Fruit fly (Drosophila melanogaster) whole organism, pupa: ENCODE measurements around the gene TTLL15.

Experiments used
- CG10348 ChIP-seq: fragments of 200-800 bp; sonication (Bioruptor generic); IDR thresholded peaks from 2 replicates; pipeline ENCODE4 v1.3.6; 2022; ENCODE audit warnings: missing biosample characterization, missing genetic modification characterization
- CG12605 ChIP-seq: fragments of 200-800 bp; sonication (Bioruptor generic); IDR thresholded peaks from 2 replicates; pipeline ENCODE4 v1.3.6; 2022; ENCODE audit warnings: missing biosample characterization, missing genetic modification characterization
- CG13204 ChIP-seq: fragments of 200-800 bp; sonication (Bioruptor generic); optimal IDR thresholded peaks from 2 replicates; lab custom pipeline; 2018; ENCODE audit warnings: missing biosample characterization, mild to moderate bottlenecking, missing genetic modification characterization, moderate library complexity
- CG14655 ChIP-seq: fragments of 200-800 bp; sonication (Bioruptor generic); optimal IDR thresholded peaks from 3 replicates; lab custom pipeline; 2017; ENCODE audit warnings: mild to moderate bottlenecking, missing biosample characterization, missing genetic modification reagents, missing genetic modification characterization
- CG15710 ChIP-seq: fragments of 200-800 bp; sonication (Bioruptor generic); optimal IDR thresholded peaks from 2 replicates; lab custom pipeline; 2018; ENCODE audit warnings: missing biosample characterization, mild to moderate bottlenecking, missing genetic modification characterization, moderate library complexity
- CG17806 ChIP-seq: fragments of 200-800 bp; sonication (Bioruptor generic); optimal IDR thresholded peaks from 2 replicates; lab custom pipeline; 2018; ENCODE audit warnings: missing biosample characterization, mild to moderate bottlenecking, missing genetic modification characterization, moderate library complexity
- CG32121 ChIP-seq: fragments of 200-800 bp; sonication (Bioruptor generic); IDR thresholded peaks from 2 replicates; pipeline ENCODE4 v1.3.6; 2022; ENCODE audit warnings: missing biosample characterization, missing genetic modification characterization
- CG34367 ChIP-seq: fragments of 200-800 bp; sonication (Bioruptor generic); optimal IDR thresholded peaks from 2 replicates; lab custom pipeline; 2018; ENCODE audit warnings: missing biosample characterization, mild to moderate bottlenecking, missing genetic modification characterization
- CG4496 ChIP-seq: fragments of 200-800 bp; sonication (Bioruptor generic); IDR thresholded peaks from 3 replicates; pipeline ENCODE4 v1.3.6; 2022; ENCODE audit warnings: missing biosample characterization, missing genetic modification characterization
- CG8159 ChIP-seq: fragments of 200-800 bp; sonication (Bioruptor generic); optimal IDR thresholded peaks from 3 replicates; lab custom pipeline; 2018; ENCODE audit warnings: missing biosample characterization, mild to moderate bottlenecking, missing genetic modification characterization, moderate library complexity
- CG8301 ChIP-seq: fragments of 200-800 bp; sonication (Bioruptor generic); optimal IDR thresholded peaks from 2 replicates; lab custom pipeline; 2018; ENCODE audit warnings: missing biosample characterization, mild to moderate bottlenecking, missing genetic modification characterization
- CG9948 ChIP-seq: fragments of 200-800 bp; sonication (Bioruptor generic); optimal IDR thresholded peaks from 2 replicates; lab custom pipeline; 2018; ENCODE audit warnings: missing biosample characterization, mild to moderate bottlenecking, missing genetic modification characterization, moderate library complexity
- D1 ChIP-seq: fragments of 200-800 bp; sonication (Bioruptor generic); optimal IDR thresholded peaks from 2 replicates; lab custom pipeline; 2018; ENCODE audit warnings: missing biosample characterization, mild to moderate bottlenecking, missing genetic modification characterization, moderate library complexity
- EcR ChIP-seq: fragments of 200-800 bp; sonication (Bioruptor generic); optimal IDR thresholded peaks from 3 replicates; lab custom pipeline; 2019; ENCODE audit warnings: missing biosample characterization, missing genetic modification characterization, mild to moderate bottlenecking, moderate library complexity, missing genetic modification reagents
- Ets98B ChIP-seq: fragments of 200-800 bp; sonication (Bioruptor generic); IDR thresholded peaks from 2 replicates; pipeline ENCODE4 v1.3.6; 2022; ENCODE audit warnings: missing biosample characterization, missing genetic modification characterization
- Pif1A ChIP-seq: fragments of 200-800 bp; sonication (Bioruptor generic); optimal IDR thresholded peaks from 3 replicates; lab custom pipeline; 2016; ENCODE audit warnings: missing biosample characterization, missing genetic modification characterization
- Pif1B ChIP-seq: fragments of 200-800 bp; sonication (Bioruptor generic); optimal IDR thresholded peaks from 3 replicates; lab custom pipeline; 2016; ENCODE audit warnings: missing biosample characterization, missing genetic modification characterization
- Snoo ChIP-seq: fragments of 200-800 bp; sonication (Bioruptor generic); optimal IDR thresholded peaks from 3 replicates; lab custom pipeline; 2017; ENCODE audit warnings: missing biosample characterization, mild to moderate bottlenecking, missing genetic modification characterization, inconsistent platforms
- fd96Ca ChIP-seq: fragments of 200-800 bp; sonication (Bioruptor generic); IDR thresholded peaks from 3 replicates; pipeline ENCODE4 v1.3.6; 2022; ENCODE audit warnings: missing biosample characterization, missing genetic modification characterization
- gl ChIP-seq: fragments of 200-800 bp; sonication (Bioruptor generic); optimal IDR thresholded peaks from 2 replicates; lab custom pipeline; 2018; ENCODE audit warnings: missing biosample characterization, mild to moderate bottlenecking, missing genetic modification characterization
- rn ChIP-seq: fragments of 200-800 bp; sonication (Bioruptor generic); IDR thresholded peaks from 2 replicates; pipeline ENCODE4 v1.3.6; 2022; ENCODE audit warnings: missing biosample characterization, missing genetic modification characterization

TTLL15 gene

DNA sequence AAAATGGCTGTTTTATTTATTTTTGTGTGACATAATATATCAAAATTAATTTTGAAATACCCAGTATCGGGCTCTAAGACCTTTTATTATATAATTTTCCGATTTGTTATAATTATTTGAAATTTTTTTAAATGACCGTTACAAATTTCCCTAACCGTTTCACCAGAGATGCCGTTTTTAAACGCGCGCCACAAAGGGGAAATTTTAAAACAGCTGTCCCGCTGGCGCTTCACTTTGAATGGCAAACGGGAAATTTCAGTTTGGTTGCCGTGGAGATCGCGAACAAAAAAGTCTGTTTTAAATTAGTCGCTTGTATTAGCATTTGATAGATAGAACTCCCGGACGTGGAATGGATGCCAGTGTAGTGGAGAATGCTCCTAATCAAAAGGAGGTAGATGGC lies at the start of gene TTLL15, which contains the start of gene CG14693:
Gene TTLL15 (plus strand): TSS at position 257 of the 400 bp plus-strand sequence.
Gene CG14693 (minus strand): TSS at position 16 of the 400 bp plus-strand sequence.
- TF ChIP-seq CG34367 (tag; lab: Kevin White, UChicago) (no peak), D1 (tag; lab: Kevin White, UChicago) (peak; percentile 27), CG4496 (no peak), Snoo (no peak), CG14655 (GFP tag; lab: Kevin White, UChicago) (no peak)

dm6 chr3R:10767526-10767925 lies 47.6 kb upstream of the TTLL15 start, which contains the start of gene TfIIFbeta:
Gene TfIIFbeta (minus strand): TSS chr3R:10767804.
- no peak for TF ChIP-seq Snoo
- TF ChIP-seq CG17806 (tag; lab: Kevin White, UChicago) = no peak
- TF ChIP-seq EcR = no peak
- no peak for TF ChIP-seq CG4496
- no peak for TF ChIP-seq Pif1A (GFP tag; lab: Kevin White, UChicago)
- TF ChIP-seq CG34367 (tag; lab: Kevin White, UChicago) = no peak
- TF ChIP-seq Ets98B (GFP tag; lab: Robert Waterston, UW) = no peak
- TF ChIP-seq CG15710 (tag; lab: Kevin White, UChicago) = no peak
- TF ChIP-seq CG8301 (tag; lab: Kevin White, UChicago) = no peak
- no peak for TF ChIP-seq CG8159 (tag; lab: Kevin White, UChicago)
- TF ChIP-seq D1 (tag; lab: Kevin White, UChicago) = no peak
- TF ChIP-seq rn (GFP tag; lab: Robert Waterston, UW) = no peak
- no peak for TF ChIP-seq CG10348
- no peak for TF ChIP-seq CG32121 (GFP tag; lab: Robert Waterston, UW)
- no peak for TF ChIP-seq Pif1B (GFP tag; lab: Kevin White, UChicago)
- TF ChIP-seq fd96Ca = no peak
- no peak for TF ChIP-seq CG13204 (GFP tag; lab: Kevin White, UChicago)

DNA sequence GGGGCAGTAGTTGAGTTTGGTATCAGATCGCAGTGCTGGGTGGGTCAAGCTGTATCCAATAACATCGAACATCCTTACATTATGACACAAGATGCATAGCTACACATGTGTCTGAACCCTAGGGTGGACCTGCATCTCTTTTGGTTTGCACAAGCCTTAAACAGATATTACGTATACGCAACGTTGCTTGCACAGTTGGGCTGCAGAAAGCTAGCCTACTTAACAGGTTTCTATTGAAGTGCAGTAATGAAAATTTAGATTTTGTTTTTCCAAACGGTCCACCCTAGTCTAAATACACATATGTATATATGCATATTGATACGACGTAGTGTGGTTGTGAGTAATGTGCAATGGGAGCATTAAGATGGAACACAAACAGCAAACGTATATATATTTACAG lies 39.8 kb upstream of the TTLL15 start:
- TF ChIP-seq CG32121 (GFP tag; lab: Robert Waterston, UW) (peak; percentile 55; the same call in 1 of the 2 replicates), CG9948 (tag; lab: Kevin White, UChicago) (no peak), Ets98B (GFP tag; lab: Robert Waterston, UW) (peak; percentile 65), Pif1B (GFP tag; lab: Kevin White, UChicago) (peak; percentile 51), CG4496 (peak; percentile 88), CG17806 (tag; lab: Kevin White, UChicago) (no peak)

DNA sequence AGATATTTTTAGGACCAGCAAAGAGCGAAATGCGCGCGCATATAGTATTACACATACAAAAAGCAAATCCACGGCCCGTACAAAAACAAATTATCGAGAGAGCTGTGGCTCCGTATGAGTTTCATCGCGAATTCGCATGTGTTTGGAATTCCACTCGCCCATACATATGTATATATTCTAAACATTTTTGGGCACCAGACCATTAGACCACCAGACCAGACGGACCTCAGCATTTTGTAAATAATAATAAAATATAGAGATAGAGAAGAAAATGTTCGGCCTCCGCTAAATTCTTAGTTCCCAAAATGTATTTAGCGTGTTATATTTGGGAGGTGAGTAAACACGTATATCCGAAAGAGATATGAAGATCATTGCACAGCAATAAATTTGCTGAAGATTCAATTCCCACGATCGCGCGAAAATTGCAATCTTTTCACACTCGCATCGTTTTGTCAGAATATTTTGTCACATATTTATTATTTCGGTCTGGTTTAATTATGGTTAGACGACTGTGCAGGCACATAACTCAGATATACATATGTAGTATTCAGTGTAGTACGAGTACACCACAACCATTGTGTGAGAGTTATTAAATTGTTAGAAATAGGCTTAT lies 38.9 kb upstream of the TTLL15 start:
- 0 out of 3 replicates have a peak, but pooled peaks have one; percentile 42 for TF ChIP-seq CG4496
- no peak for TF ChIP-seq CG12605 (GFP tag; lab: Robert Waterston, UW)

DNA sequence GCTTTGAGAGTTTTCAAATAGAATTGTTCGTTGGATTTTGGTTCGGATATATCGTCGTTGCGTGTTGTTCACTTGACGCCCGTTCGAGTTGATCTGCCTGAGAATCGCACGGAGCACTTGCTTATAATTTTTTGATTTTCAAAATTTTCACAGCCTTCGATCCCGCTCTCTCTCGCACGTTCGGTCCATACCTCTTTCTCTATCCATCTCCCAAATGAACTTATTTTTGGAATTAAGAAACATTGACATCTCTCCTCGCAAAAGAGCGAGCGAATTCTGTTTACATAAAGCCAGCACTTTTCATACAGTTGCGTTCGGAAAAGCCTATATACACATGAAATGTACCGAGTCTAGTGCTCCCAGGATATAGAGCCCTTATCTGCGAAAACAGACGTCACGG lies 37.8 kb upstream of the TTLL15 start, which contains the start of the genes CG45076, CG45078 and fau:
Gene CG45076 (minus strand): TSS at position 101 of the 400 bp plus-strand sequence.
Gene CG45078 (minus strand): TSS at position 101 of the 400 bp plus-strand sequence.
Gene fau (minus strand): TSS at position 101 of the 400 bp plus-strand sequence.
- no peak for TF ChIP-seq Ets98B (GFP tag; lab: Robert Waterston, UW)
- no peak for TF ChIP-seq CG15710 (tag; lab: Kevin White, UChicago)
- TF ChIP-seq gl (tag; lab: Kevin White, UChicago) = no peak
- TF ChIP-seq, all 21 proteins: peak for 0

DNA sequence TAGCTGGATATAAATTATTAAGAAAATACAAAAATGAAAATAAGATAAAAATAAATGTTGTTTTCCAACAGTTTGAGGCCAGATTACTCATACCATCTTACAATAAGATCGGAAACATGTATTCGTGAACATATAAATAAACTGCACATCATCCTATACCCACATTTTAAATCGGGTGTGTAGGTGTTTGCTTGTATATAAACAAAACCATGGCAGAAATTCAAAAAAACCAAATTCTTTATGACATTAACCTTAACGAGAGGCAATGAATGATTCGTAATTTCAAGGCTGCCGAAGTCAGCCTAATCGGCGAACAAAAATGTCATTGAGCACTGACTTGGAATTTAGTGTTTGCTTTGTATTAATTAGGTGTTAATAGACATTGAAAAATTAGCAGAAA lies 36.9 kb upstream of the TTLL15 start:
- TF ChIP-seq Pif1A (GFP tag; lab: Kevin White, UChicago) = no peak
- no peak for TF ChIP-seq CG15710 (tag; lab: Kevin White, UChicago)
- TF ChIP-seq CG34367 (tag; lab: Kevin White, UChicago) = no peak
- no peak for TF ChIP-seq CG32121 (GFP tag; lab: Robert Waterston, UW)
- no peak for TF ChIP-seq CG17806 (tag; lab: Kevin White, UChicago)
- TF ChIP-seq fd96Ca = no peak
- TF ChIP-seq CG12605 (GFP tag; lab: Robert Waterston, UW) = no peak

DNA sequence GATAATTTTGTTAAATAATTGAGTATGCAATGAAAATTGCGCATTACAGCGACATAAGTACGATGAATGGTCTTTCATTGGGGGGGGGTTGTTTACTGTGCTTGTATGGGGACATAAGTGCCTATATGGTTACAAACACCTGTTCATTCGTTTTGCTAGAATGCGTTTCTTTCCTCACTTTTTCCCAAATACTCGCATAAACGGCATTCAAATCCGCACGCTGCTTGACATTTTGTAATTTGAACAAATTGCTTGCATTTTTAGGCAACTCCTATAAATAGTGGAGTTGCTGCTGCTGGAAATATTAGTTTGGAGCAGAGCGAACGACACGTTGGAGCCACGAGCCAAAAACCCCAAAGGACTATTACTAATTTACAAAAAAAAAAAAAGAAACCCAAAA lies 35.8 kb upstream of the TTLL15 start, which contains the start of gene Desi:
Gene Desi (plus strand): TSS at position 301 of the 400 bp plus-strand sequence.
- no peak for TF ChIP-seq CG10348
- no peak for TF ChIP-seq D1 (tag; lab: Kevin White, UChicago)
- TF ChIP-seq fd96Ca = no peak
- no peak for TF ChIP-seq CG8301 (tag; lab: Kevin White, UChicago)
- TF ChIP-seq CG14655 (GFP tag; lab: Kevin White, UChicago) = no peak
- no peak for TF ChIP-seq CG17806 (tag; lab: Kevin White, UChicago)
- no peak for TF ChIP-seq CG13204 (GFP tag; lab: Kevin White, UChicago)
- TF ChIP-seq CG4496 = no peak
- no peak for TF ChIP-seq CG12605 (GFP tag; lab: Robert Waterston, UW)
- TF ChIP-seq Pif1A (GFP tag; lab: Kevin White, UChicago) = no peak
- TF ChIP-seq CG34367 (tag; lab: Kevin White, UChicago) = no peak
- TF ChIP-seq Snoo = no peak
- TF ChIP-seq CG32121 (GFP tag; lab: Robert Waterston, UW) = no peak
- no peak for TF ChIP-seq CG15710 (tag; lab: Kevin White, UChicago)
- TF ChIP-seq EcR = no peak
- TF ChIP-seq Ets98B (GFP tag; lab: Robert Waterston, UW) = no peak
